Fruit fly (Drosophila melanogaster): ENCODE results near the gene CG46313.

- TF ChIP-seq CTCF (optimal IDR thresholded peaks at IDR 0.05) (no peak), CG8478 (optimal IDR thresholded peaks at IDR 0.05) (no peak)
These were observed 44.5 kb upstream of the CG46313 start for dm6 chr3R:26933885-26934284.
